Worm (Caenorhabditis elegans) whole organism, late embryonic: Measurements from ENCODE around the gene C54C6.11.

Experiments
- C08G9.2 ChIP-seq: sonication (generic microtip); optimal IDR thresholded peaks from 2 replicates; lab custom pipeline; 2016; ENCODE audit warnings: mild to moderate bottlenecking, missing genetic modification characterization, moderate library complexity, missing compliant biosample characterization
- C38D4.7 ChIP-seq: fragments of 200-800 bp; sonication (Bioruptor generic); optimal IDR thresholded peaks from 2 replicates; lab custom pipeline; 2018; ENCODE audit warnings: mild to moderate bottlenecking, missing genetic modification characterization, moderate library complexity, missing compliant biosample characterization
- K02D7.2 ChIP-seq: sonication (generic microtip); optimal IDR thresholded peaks from 2 replicates; lab custom pipeline; 2017; ENCODE audit warnings: mild to moderate bottlenecking, missing genetic modification characterization, missing compliant biosample characterization
- T23F11.4 ChIP-seq: fragments of 200-800 bp; sonication (Bioruptor generic); optimal IDR thresholded peaks from 2 replicates; lab custom pipeline; 2018; ENCODE audit warnings: mild to moderate bottlenecking, missing genetic modification characterization, missing compliant biosample characterization
- Y22D7AL.16 ChIP-seq: sonication (generic microtip); optimal IDR thresholded peaks from 2 replicates; lab custom pipeline; 2016; ENCODE audit warnings: missing genetic modification characterization, missing compliant biosample characterization
- ahr-1 ChIP-seq: sonication (generic microtip); optimal IDR thresholded peaks from 2 replicates; lab custom pipeline; 2016; ENCODE audit warnings: missing genetic modification characterization, missing compliant biosample characterization
- ceh-14 ChIP-seq: sonication (generic microtip); optimal IDR thresholded peaks from 2 replicates; lab custom pipeline; 2016; ENCODE audit warnings: missing genotype, missing genetic modification characterization, missing compliant biosample characterization
- ceh-19 ChIP-seq: fragments of 200-800 bp; sonication (Bioruptor generic); optimal IDR thresholded peaks from 2 replicates; lab custom pipeline; 2018; ENCODE audit warnings: mild to moderate bottlenecking, missing genetic modification characterization, missing compliant biosample characterization
- ceh-2 ChIP-seq: sonication (generic microtip); optimal IDR thresholded peaks from 2 replicates; lab custom pipeline; 2016; ENCODE audit warnings: missing genotype, missing genetic modification characterization, missing compliant biosample characterization
- ceh-22 ChIP-seq: sonication (generic microtip); optimal IDR thresholded peaks from 2 replicates; lab custom pipeline; 2017; ENCODE audit warnings: missing biosample characterization, missing genetic modification characterization
- ceh-31 ChIP-seq: sonication (generic microtip); optimal IDR thresholded peaks from 2 replicates; lab custom pipeline; 2016; ENCODE audit warnings: missing genetic modification characterization, missing compliant biosample characterization
- ceh-48 ChIP-seq: sonication (generic microtip); optimal IDR thresholded peaks from 2 replicates; lab custom pipeline; 2016; ENCODE audit warnings: missing genetic modification characterization, inconsistent platforms, missing compliant biosample characterization
- ceh-6 ChIP-seq: fragments of 200-800 bp; sonication (Bioruptor generic); optimal IDR thresholded peaks from 2 replicates; lab custom pipeline; 2018; ENCODE audit warnings: mild to moderate bottlenecking, missing genetic modification characterization, missing compliant biosample characterization
- ceh-9 ChIP-seq: sonication (generic microtip); optimal IDR thresholded peaks from 2 replicates; lab custom pipeline; 2016; ENCODE audit warnings: mild to moderate bottlenecking, missing genetic modification characterization, inconsistent platforms, missing compliant biosample characterization
- che-1 ChIP-seq: sonication (generic microtip); optimal IDR thresholded peaks from 2 replicates; lab custom pipeline; 2016; ENCODE audit warnings: mild to moderate bottlenecking, missing genetic modification characterization, missing compliant biosample characterization
- dmd-4 ChIP-seq: sonication (generic microtip); optimal IDR thresholded peaks from 2 replicates; lab custom pipeline; 2016; ENCODE audit warnings: borderline replicate concordance, missing genetic modification characterization, missing compliant biosample characterization
- ets-4 ChIP-seq: sonication (generic microtip); optimal IDR thresholded peaks from 2 replicates; lab custom pipeline; 2016; ENCODE audit warnings: missing genetic modification characterization, missing compliant biosample characterization
- gmeb-2 ChIP-seq: sonication (generic microtip); optimal IDR thresholded peaks from 2 replicates; lab custom pipeline; 2016; ENCODE audit warnings: missing genetic modification characterization, inconsistent platforms, missing compliant biosample characterization
- lim-6 ChIP-seq: sonication (generic microtip); optimal IDR thresholded peaks from 2 replicates; lab custom pipeline; 2016; ENCODE audit warnings: missing genetic modification characterization, missing compliant biosample characterization
- lin-11 ChIP-seq: fragments of 200-800 bp; sonication (Bioruptor generic); optimal IDR thresholded peaks from 2 replicates; lab custom pipeline; 2018; ENCODE audit warnings: mild to moderate bottlenecking, missing genetic modification characterization, missing compliant biosample characterization
- madf-2 ChIP-seq: sonication (generic microtip); optimal IDR thresholded peaks from 2 replicates; lab custom pipeline; 2017; ENCODE audit warnings: missing genetic modification characterization, missing compliant biosample characterization
- nfya-1 ChIP-seq: sonication (generic microtip); optimal IDR thresholded peaks from 2 replicates; lab custom pipeline; 2017; ENCODE audit warnings: missing genetic modification characterization, mild to moderate bottlenecking, missing compliant biosample characterization, antibody characterized with exemption, moderate library complexity
- nhr-232 ChIP-seq: sonication (generic microtip); optimal IDR thresholded peaks from 2 replicates; lab custom pipeline; 2016; ENCODE audit warnings: missing genetic modification characterization, missing compliant biosample characterization
- npax-4 ChIP-seq: sonication (generic microtip); optimal IDR thresholded peaks from 2 replicates; lab custom pipeline; 2016; ENCODE audit warnings: missing genetic modification characterization, missing compliant biosample characterization
- pat-9 ChIP-seq: fragments of 200-800 bp; sonication (Bioruptor generic); optimal IDR thresholded peaks from 2 replicates; lab custom pipeline; 2018; ENCODE audit warnings: mild to moderate bottlenecking, missing genetic modification characterization, moderate library complexity, missing compliant biosample characterization
- pqm-1 ChIP-seq: sonication (generic microtip); optimal IDR thresholded peaks from 2 replicates; lab custom pipeline; 2016; ENCODE audit warnings: missing genetic modification characterization, missing compliant biosample characterization
- ref-2 ChIP-seq: sonication (generic microtip); optimal IDR thresholded peaks from 2 replicates; lab custom pipeline; 2016; ENCODE audit warnings: missing genetic modification characterization, missing compliant biosample characterization
- rnt-1 ChIP-seq: sonication (generic microtip); optimal IDR thresholded peaks from 2 replicates; lab custom pipeline; 2016; ENCODE audit warnings: missing genetic modification characterization, missing compliant biosample characterization
- sox-2 ChIP-seq: fragments of 200-800 bp; sonication (Bioruptor generic); IDR thresholded peaks from 2 replicates; pipeline ENCODE4 v1.3.6; 2022; ENCODE audit warnings: missing genetic modification reagents, missing genetic modification characterization, missing compliant biosample characterization
- syd-9 ChIP-seq: sonication (generic microtip); optimal IDR thresholded peaks from 2 replicates; lab custom pipeline; 2016; ENCODE audit warnings: mild to moderate bottlenecking, missing genetic modification characterization, moderate library complexity, missing compliant biosample characterization
- tbx-2 ChIP-seq: sonication (generic microtip); optimal IDR thresholded peaks from 2 replicates; lab custom pipeline; 2016; ENCODE audit warnings: missing genetic modification characterization, missing compliant biosample characterization
- ttx-3 ChIP-seq: sonication (generic microtip); optimal IDR thresholded peaks from 2 replicates; lab custom pipeline; 2016; ENCODE audit warnings: missing genetic modification reagents, missing genetic modification characterization, missing compliant biosample characterization
- unc-42 ChIP-seq: sonication (generic microtip); optimal IDR thresholded peaks from 2 replicates; lab custom pipeline; 2016; ENCODE audit warnings: missing genotype, missing genetic modification characterization, missing compliant biosample characterization
- ztf-16 ChIP-seq: sonication (generic microtip); optimal IDR thresholded peaks from 2 replicates; lab custom pipeline; 2017; ENCODE audit warnings: missing genetic modification characterization, missing compliant biosample characterization

C54C6.11 gene

DNA sequence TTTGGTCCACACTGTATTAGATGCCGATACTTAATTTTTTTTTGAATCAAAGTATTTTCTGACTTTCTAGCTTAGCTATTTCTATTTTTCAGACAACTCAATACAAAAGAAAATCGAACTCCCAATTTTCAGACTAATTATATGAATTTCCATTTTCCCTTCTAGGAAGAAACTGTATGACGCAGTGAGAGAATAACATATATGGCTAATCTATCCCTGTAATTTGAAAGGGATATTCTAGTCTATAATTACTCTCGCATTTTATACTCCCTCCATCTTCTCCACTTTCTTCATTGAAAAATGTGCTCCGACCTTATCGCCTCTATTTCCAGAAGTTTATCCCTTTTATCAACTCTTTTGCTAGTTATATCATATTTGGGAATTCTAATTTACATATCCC is 5.2 kb downstream of the C54C6.11 start, which contains the start of gene C54C6.4:
Gene C54C6.4, plus strand, starts transcription at position 301 of the 400 bp plus-strand sequence.
- TF ChIP-seq che-1 (tag; lab: Kevin White, UChicago) (no peak), lin-11 (tag; lab: Kevin White, UChicago) (no peak), ztf-16 (tag; lab: Kevin White, UChicago) (no peak), rnt-1 (tag; lab: Kevin White, UChicago) (no peak), ceh-9 (tag; lab: Kevin White, UChicago) (no peak), syd-9 (tag; lab: Kevin White, UChicago) (no peak), sox-2 (GFP tag; lab: Robert Waterston, UW) (no peak)
- TF ChIP-seq, all 69 proteins: peak for 0

DNA sequence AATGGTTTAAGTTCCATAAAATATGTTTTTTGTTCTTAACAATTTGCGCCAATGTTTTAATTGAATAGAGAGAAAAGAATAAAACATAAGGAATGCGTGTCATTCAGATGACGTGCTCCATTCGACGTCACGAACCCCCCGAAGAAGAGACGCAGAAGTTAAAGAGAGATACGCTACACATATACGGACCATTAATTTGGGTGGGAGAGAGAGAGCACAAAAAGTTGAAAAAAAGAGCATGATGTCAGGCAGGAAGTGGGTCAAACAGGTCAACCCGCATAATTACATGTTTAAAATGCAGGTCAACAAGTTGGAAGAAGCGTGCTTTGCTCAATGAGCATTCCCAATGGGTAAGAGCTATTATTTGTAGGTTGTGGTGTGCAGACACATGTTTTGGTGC is 12.1 kb downstream of the C54C6.11 start:
- TF ChIP-seq tbx-2 (tag; lab: Kevin White, UChicago) (peak; percentile 1), C08G9.2 (tag; lab: Kevin White, UChicago) (no peak), unc-42 (peak; percentile 34)

ce11 chrIII:3562276-3562675 is 14.2 kb downstream of the C54C6.11 start:
- no peak for TF ChIP-seq K02D7.2 (tag; lab: Kevin White, UChicago)
- no peak for TF ChIP-seq ceh-19 (GFP tag; lab: Kevin White, UChicago)
- TF ChIP-seq ttx-3, result no peak

DNA sequence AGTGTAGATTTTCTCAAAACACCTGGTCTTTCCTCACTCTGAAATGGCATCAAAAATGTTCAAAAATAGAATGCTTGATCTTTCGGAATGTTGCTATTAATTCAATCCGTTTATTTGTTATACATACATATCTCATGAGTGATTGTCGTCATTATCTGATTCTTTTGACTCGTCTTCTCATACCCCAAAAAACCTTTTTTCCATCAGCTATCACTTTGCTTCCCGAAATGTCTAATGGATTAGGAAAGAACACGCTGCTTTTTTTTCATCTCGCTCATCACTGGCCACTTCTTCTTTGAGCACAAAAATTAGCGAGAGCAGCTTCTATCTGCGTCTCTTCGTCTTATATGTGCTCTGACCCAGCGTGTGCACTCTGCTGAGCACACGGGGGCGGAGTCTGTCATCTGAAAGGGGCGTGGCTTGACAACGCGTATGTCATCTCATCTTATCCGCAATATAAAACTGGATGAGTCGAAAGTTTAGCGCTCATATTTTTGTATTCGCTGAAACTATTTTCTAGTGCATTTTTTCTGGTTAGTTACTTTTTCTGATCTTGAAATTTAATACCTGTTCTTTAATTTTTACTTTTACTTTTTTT is 16.7 kb downstream of the C54C6.11 start:
- no peak for TF ChIP-seq madf-2
- TF ChIP-seq ceh-48 (tag; lab: Kevin White, UChicago), result no peak

DNA sequence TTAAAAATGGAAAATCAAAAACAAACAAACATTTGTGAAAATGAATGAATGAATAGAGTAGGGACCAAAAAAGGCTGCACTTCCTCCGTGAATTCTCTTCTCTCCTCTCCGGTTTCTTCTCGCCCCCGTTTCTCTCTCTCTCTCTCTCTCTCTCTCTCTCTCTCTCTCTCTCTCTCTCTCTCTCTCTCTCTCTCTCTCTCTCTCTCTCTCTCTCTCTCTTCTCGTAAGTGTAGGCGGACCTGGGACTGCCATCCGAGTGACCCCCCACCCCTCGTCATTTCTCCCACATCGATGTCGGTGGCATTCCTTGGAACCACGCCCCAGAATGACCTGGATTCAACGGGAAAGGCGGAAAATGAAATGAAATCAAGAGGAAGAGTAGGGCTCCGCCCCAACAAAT is 18.7 kb downstream of the C54C6.11 start:
- TF ChIP-seq rnt-1 (tag; lab: Kevin White, UChicago), result no peak
- TF ChIP-seq ceh-19 (GFP tag; lab: Kevin White, UChicago), result no peak
- no peak for TF ChIP-seq lim-6
- no peak for TF ChIP-seq pat-9
- no peak for TF ChIP-seq tbx-2 (tag; lab: Kevin White, UChicago)
- no peak for TF ChIP-seq nhr-232 (tag; lab: Kevin White, UChicago)
- no peak for TF ChIP-seq ceh-48 (tag; lab: Kevin White, UChicago)
- TF ChIP-seq ceh-22 (tag; lab: Kevin White, UChicago), result no peak
- no peak for TF ChIP-seq ceh-6 (GFP tag; lab: Kevin White, UChicago)
- TF ChIP-seq C38D4.7 (GFP tag; lab: Kevin White, UChicago), result no peak
- no peak for TF ChIP-seq ceh-14
- no peak for TF ChIP-seq npax-4 (tag; lab: Kevin White, UChicago)
- TF ChIP-seq gmeb-2 (tag; lab: Kevin White, UChicago), result no peak
- no peak for TF ChIP-seq Y22D7AL.16 (tag; lab: Kevin White, UChicago)
- TF ChIP-seq sox-2 (GFP tag; lab: Robert Waterston, UW), result no peak

ce11 chrIII:3569763-3570162 is 21.6 kb downstream of the C54C6.11 start:
- TF ChIP-seq che-1 (tag; lab: Kevin White, UChicago) (no peak), ahr-1 (tag; lab: Kevin White, UChicago) (no peak), ceh-6 (GFP tag; lab: Kevin White, UChicago) (no peak), pqm-1 (tag; lab: Kevin White, UChicago) (no peak), ets-4 (no peak), nfya-1 (tag; lab: Kevin White, UChicago) (no peak), Y22D7AL.16 (tag; lab: Kevin White, UChicago) (no peak), K02D7.2 (tag; lab: Kevin White, UChicago) (no peak), ceh-2 (tag; lab: Kevin White, UChicago) (no peak), ref-2 (tag; lab: Kevin White, UChicago) (no peak), dmd-4 (no peak), T23F11.4 (GFP tag; lab: Kevin White, UChicago) (no peak), ceh-31 (tag; lab: Kevin White, UChicago) (no peak)
